Fruit fly (Drosophila melanogaster): ENCODE measurements around the gene Acbp5.

Acbp5 gene

DNA sequence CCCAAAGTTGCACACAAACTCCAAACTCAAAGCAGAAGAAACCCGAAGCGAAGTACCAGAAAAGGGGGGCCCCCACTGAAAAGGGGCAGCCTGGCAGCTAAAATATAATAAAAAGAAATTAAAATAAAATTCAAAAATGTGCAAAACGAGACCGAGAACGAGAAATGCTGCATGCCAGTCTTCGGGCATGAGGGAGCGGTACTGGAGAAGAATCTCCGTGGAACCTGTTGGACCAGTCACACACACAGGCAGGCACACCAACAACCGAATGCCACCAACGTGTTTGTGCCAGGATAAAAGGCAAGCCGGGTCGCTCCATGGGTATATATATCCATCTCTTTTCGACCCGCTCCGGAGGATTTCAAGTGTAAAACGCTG, 36.7 kb upstream of the Acbp5 start:
- TF ChIP-seq CG5953 (GFP tag; IDR thresholded peaks at IDR 0.05) (no peak), corto (GFP tag; optimal IDR thresholded peaks at IDR 0.05) (peak; percentile 30), shn (GFP tag; optimal IDR thresholded peaks at IDR 0.05) (no peak), psq (GFP tag; optimal IDR thresholded peaks at IDR 0.05) (no peak), dmrt11E (tag; optimal IDR thresholded peaks at IDR 0.05) (no peak), bsh (GFP tag; optimal IDR thresholded peaks at IDR 0.05) (peak in 1 of 2 experiments; percentile 15), Nf-YA (GFP tag; IDR thresholded peaks at IDR 0.05) (no peak), CG15073 (GFP tag; optimal IDR thresholded peaks at IDR 0.05) (no peak), hb (GFP tag; IDR thresholded peaks at IDR 0.05; ENCODE audit: partially characterized antibody) (no peak), CG8765 (GFP tag; IDR thresholded peaks at IDR 0.05) (no peak), nom (GFP tag; optimal IDR thresholded peaks at IDR 0.05) (peak; percentile 41), pfk (GFP tag; optimal IDR thresholded peaks at IDR 0.05) (no peak), CG33557 (GFP tag; optimal IDR thresholded peaks at IDR 0.05) (no peak), HLH4C (GFP tag; IDR thresholded peaks at IDR 0.05; ENCODE audit: partially characterized antibody) (no peak), BEAF-32 (GFP tag; optimal IDR thresholded peaks at IDR 0.05) (no peak), CG10321 (GFP tag; IDR thresholded peaks at IDR 0.05) (0 out of 2 replicates have a peak, but pooled peaks have one; percentile 12)

DNA sequence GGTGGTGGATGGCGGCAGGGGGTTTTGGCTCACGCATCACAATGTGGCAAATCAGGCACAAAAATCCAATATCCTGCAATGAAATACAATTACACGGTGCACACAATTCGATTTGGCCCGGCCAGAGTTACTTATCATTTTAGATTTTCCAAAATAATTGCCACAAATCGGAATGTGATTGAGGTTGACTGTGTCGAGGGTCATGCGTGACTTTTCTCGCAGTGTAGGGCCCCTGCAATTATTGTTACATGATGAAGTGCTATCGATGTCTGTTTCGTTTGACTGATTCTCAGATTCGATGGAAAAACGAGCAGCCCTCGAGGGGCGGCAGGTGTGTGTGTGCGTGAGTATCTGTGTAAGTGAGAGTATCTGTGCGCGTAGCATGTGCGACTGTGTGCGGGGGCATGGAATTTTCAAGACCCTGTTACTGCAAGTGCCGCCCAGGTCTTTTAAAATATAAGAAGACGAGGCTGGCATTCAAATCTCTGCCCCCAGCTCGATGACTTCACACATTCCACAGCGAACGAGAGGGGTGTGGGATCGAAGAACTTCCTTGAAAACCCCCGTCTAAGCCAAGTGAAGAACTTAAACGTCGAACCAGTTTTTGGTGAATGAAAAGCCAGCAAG, 36.2 kb upstream of the Acbp5 start:
- TF ChIP-seq gsb-n (tag; optimal IDR thresholded peaks at IDR 0.05) (peak; percentile 33), Doc2 (GFP tag; IDR thresholded peaks at IDR 0.05) (no peak), Mad (GFP tag; optimal IDR thresholded peaks at IDR 0.05) (no peak), fu2 (GFP tag; optimal IDR thresholded peaks at IDR 0.05) (no peak), CG30431 (GFP tag; optimal IDR thresholded peaks at IDR 0.05) (no peak), Fer1 (GFP tag; optimal IDR thresholded peaks at IDR 0.05) (no peak), vvl (GFP tag; IDR thresholded peaks at IDR 0.05) (0 out of 2 replicates have a peak, but pooled peaks have one; percentile 6), Stat92E (GFP tag; optimal IDR thresholded peaks at IDR 0.05) (peak in 1 of 3 experiments; percentile 2), zf30C (GFP tag; optimal IDR thresholded peaks at IDR 0.05) (peak; percentile 74), slou (GFP tag; optimal IDR thresholded peaks at IDR 0.05) (no peak), Med (GFP tag) (peak; percentile 66), croc (GFP tag; conservative IDR thresholded peaks at IDR 0.05) (no peak), Nf-YC (tag; optimal IDR thresholded peaks at IDR 0.05) (no peak), Trl (optimal IDR thresholded peaks at IDR 0.05) (no peak), Trl (GFP tag; optimal IDR thresholded peaks at IDR 0.05) (no peak), twi (tag; optimal IDR thresholded peaks at IDR 0.05) (no peak), yki (optimal IDR thresholded peaks at IDR 0.05) (no peak), CG6791 (GFP tag; IDR thresholded peaks at IDR 0.05; ENCODE audit: partially characterized antibody) (no peak), sens-2 (GFP tag; IDR thresholded peaks at IDR 0.05) (no peak), sens (GFP tag) (peak; percentile 68), CG12155 (GFP tag; optimal IDR thresholded peaks at IDR 0.05) (no peak), CG4730 (GFP tag; IDR thresholded peaks at IDR 0.05) (no peak), CG10959 (GFP tag; IDR thresholded peaks at IDR 0.05) (no peak), chinmo (GFP tag; IDR thresholded peaks at IDR 0.05; ENCODE audit: partially characterized antibody) (no peak), z (GFP tag; IDR thresholded peaks at IDR 0.05) (no peak), Chrac-16 (GFP tag; optimal IDR thresholded peaks at IDR 0.05) (no peak), chm (GFP tag; IDR thresholded peaks at IDR 0.05) (no peak), CG11456 (GFP tag; IDR thresholded peaks at IDR 0.05) (no peak), cg (GFP tag; optimal IDR thresholded peaks at IDR 0.05) (peak; percentile 39), CG7839 (tag; optimal IDR thresholded peaks at IDR 0.05) (no peak), nerfin-1 (tag; optimal IDR thresholded peaks at IDR 0.05) (peak; percentile 42), CG16813 (GFP tag; IDR thresholded peaks at IDR 0.05; ENCODE audit: partially characterized antibody) (0 out of 3 replicates have a peak, but pooled peaks have one; percentile 2), Deaf1 (tag; optimal IDR thresholded peaks at IDR 0.05) (no peak), CG1603 (tag; optimal IDR thresholded peaks at IDR 0.05) (peak; percentile 10), CG7372 (GFP tag; IDR thresholded peaks at IDR 0.05) (no peak)

Measured in whole organism, embryonic.